Worm (Caenorhabditis elegans) whole organism, L1 larva: Measurements from ENCODE around the gene lips-12.

Experiments used
- C16A3.4 ChIP-seq: fragments of 150-350 bp; optimal IDR thresholded peaks from 2 replicates; lab custom pipeline; 2014; ENCODE audit warnings: missing biosample characterization, missing genetic modification characterization
- Y116A8C.19 ChIP-seq: sonication (generic microtip); optimal IDR thresholded peaks from 2 replicates; lab custom pipeline; 2016; ENCODE audit warnings: missing compliant biosample characterization, missing genetic modification characterization, borderline replicate concordance
- blmp-1 ChIP-seq: fragments of 150-350 bp; optimal IDR thresholded peaks from 2 replicates; lab custom pipeline; 2014; ENCODE audit warnings: missing biosample characterization, missing genetic modification characterization
- ceh-63 ChIP-seq: fragments of 200-800 bp; sonication (Bioruptor generic); optimal IDR thresholded peaks from 2 replicates; lab custom pipeline; 2018; ENCODE audit warnings: mild to moderate bottlenecking, missing genetic modification characterization, missing compliant biosample characterization
- ceh-8 ChIP-seq: fragments of 200-800 bp; sonication (Bioruptor generic); optimal IDR thresholded peaks from 2 replicates; lab custom pipeline; 2018; ENCODE audit warnings: mild to moderate bottlenecking, missing genetic modification characterization, moderate library complexity, missing compliant biosample characterization
- ces-1 ChIP-seq: fragments of 150-350 bp; optimal IDR thresholded peaks from 2 replicates; lab custom pipeline; 2014; ENCODE audit warnings: missing biosample characterization, missing genetic modification reagents, missing genetic modification characterization
- dpl-1 ChIP-seq, 3 experiments: fragments of 150-350 bp in 2 of 3; sonication (generic microtip) in 1 of 3; optimal IDR thresholded peaks; 2 replicates each; lab custom pipeline; 2014 to 2017; ENCODE audit warnings: missing biosample characterization in 3 of 3, missing genetic modification characterization in 3 of 3, missing genetic modification reagents in 3 of 3
- dsc-1 ChIP-seq: sonication (generic microtip); optimal IDR thresholded peaks from 2 replicates; lab custom pipeline; 2016; ENCODE audit warnings: mild to moderate bottlenecking, missing genetic modification characterization, missing compliant biosample characterization
- efl-1 ChIP-seq, 4 experiments: fragments of 150-350 bp; optimal IDR thresholded peaks in 3 of 4; peaks in 1 of 4; 1 replicate in 1 of 4; 2 replicates in 3 of 4; lab custom pipeline; 2014; ENCODE audit warnings: missing biosample characterization in 2 of 4, missing genetic modification characterization in 2 of 4, missing genetic modification reagents in 2 of 4
- egl-27 ChIP-seq, 2 experiments: fragments of 150-350 bp in 1 of 2; sonication (generic microtip); optimal IDR thresholded peaks; 3 replicates each; lab custom pipeline; 2017 to 2018; ENCODE audit warnings: missing biosample characterization in 2 of 2, missing genetic modification characterization in 2 of 2, missing genetic modification reagents in 2 of 2
- elt-2 ChIP-seq: sonication (generic microtip); optimal IDR thresholded peaks from 2 replicates; lab custom pipeline; 2016; ENCODE audit warnings: missing genetic modification characterization, mild to moderate bottlenecking, inconsistent platforms, missing compliant biosample characterization, missing genetic modification reagents
- elt-3 ChIP-seq, 6 experiments: fragments of 150-350 bp in 1 of 6; sonication (generic microtip); optimal IDR thresholded peaks; 2 replicates each; lab custom pipeline; 2017 to 2018; ENCODE audit warnings: missing biosample characterization in 6 of 6, missing genetic modification characterization in 6 of 6, inconsistent platforms in 1 of 6
- ets-5 ChIP-seq: fragments of 200-800 bp; sonication (Bioruptor generic); IDR thresholded peaks from 2 replicates; pipeline ENCODE4 v1.3.6; 2022; ENCODE audit warnings: missing genetic modification characterization, missing compliant biosample characterization
- fkh-10 ChIP-seq: sonication (generic microtip); optimal IDR thresholded peaks from 2 replicates; lab custom pipeline; 2017; ENCODE audit warnings: missing biosample characterization, missing genetic modification reagents, missing genetic modification characterization
- fos-1 ChIP-seq: fragments of 150-350 bp; optimal IDR thresholded peaks from 2 replicates; lab custom pipeline; 2014; ENCODE audit warnings: missing biosample characterization, missing genetic modification characterization
- grh-1 ChIP-seq: fragments of 200-800 bp; sonication (Bioruptor generic); IDR thresholded peaks from 2 replicates; pipeline ENCODE4 v1.3.6; 2022; ENCODE audit warnings: missing genetic modification reagents, missing genetic modification characterization, missing compliant biosample characterization
- irx-1 ChIP-seq: sonication (generic microtip); optimal IDR thresholded peaks from 2 replicates; lab custom pipeline; 2016; ENCODE audit warnings: missing genetic modification characterization, missing compliant biosample characterization
- jun-1 ChIP-seq: fragments of 150-350 bp; optimal IDR thresholded peaks from 2 replicates; lab custom pipeline; 2014; ENCODE audit warnings: missing biosample characterization, missing genetic modification reagents, missing genetic modification characterization
- lin-13 ChIP-seq: fragments of 150-350 bp; optimal IDR thresholded peaks from 2 replicates; lab custom pipeline; 2014; ENCODE audit warnings: missing biosample characterization, missing genetic modification reagents, missing genetic modification characterization
- lin-14 ChIP-seq: fragments of 200-800 bp; sonication (Bioruptor generic); optimal IDR thresholded peaks from 2 replicates; lab custom pipeline; 2018; ENCODE audit warnings: mild to moderate bottlenecking, missing genetic modification characterization, moderate library complexity, missing compliant biosample characterization
- lin-15B ChIP-seq: fragments of 150-350 bp; sonication (generic microtip); optimal IDR thresholded peaks from 3 replicates; lab custom pipeline; 2014; ENCODE audit warnings: missing biosample characterization, missing genetic modification characterization
- lir-3 ChIP-seq: sonication (generic microtip); optimal IDR thresholded peaks from 2 replicates; lab custom pipeline; 2016; ENCODE audit warnings: mild to moderate bottlenecking, missing genetic modification characterization, moderate library complexity, missing compliant biosample characterization; ENCODE audit not compliant: poor library complexity
- lsy-2 ChIP-seq, 2 experiments: fragments of 150-350 bp; optimal IDR thresholded peaks; 2 replicates each; lab custom pipeline; 2014; ENCODE audit warnings: missing biosample characterization in 2 of 2, missing genetic modification characterization in 2 of 2
- mab-9 ChIP-seq: fragments of 200-800 bp; sonication (Bioruptor generic); IDR thresholded peaks from 2 replicates; pipeline ENCODE4 v1.3.6; 2022; ENCODE audit warnings: missing genetic modification reagents, missing genetic modification characterization, missing compliant biosample characterization
- nhr-11 ChIP-seq: fragments of 150-350 bp; optimal IDR thresholded peaks from 2 replicates; lab custom pipeline; 2014; ENCODE audit warnings: missing biosample characterization, missing genetic modification characterization
- nhr-20 ChIP-seq: sonication (generic microtip); optimal IDR thresholded peaks from 2 replicates; lab custom pipeline; 2016; ENCODE audit warnings: mild to moderate bottlenecking, missing genetic modification characterization, missing compliant biosample characterization
- nhr-237 ChIP-seq: fragments of 150-350 bp; optimal IDR thresholded peaks from 2 replicates; lab custom pipeline; 2014; ENCODE audit warnings: missing biosample characterization, missing genetic modification characterization
- nhr-71 ChIP-seq: sonication (generic microtip); optimal IDR thresholded peaks from 2 replicates; lab custom pipeline; 2016; ENCODE audit warnings: mild to moderate bottlenecking, missing genetic modification characterization, moderate library complexity, missing compliant biosample characterization
- nhr-77 ChIP-seq: fragments of 150-350 bp; optimal IDR thresholded peaks from 2 replicates; lab custom pipeline; 2014; ENCODE audit warnings: missing biosample characterization, missing genetic modification characterization
- nhr-85 ChIP-seq: sonication (generic microtip); peaks from one replicate; lab custom pipeline; 2016; ENCODE audit warnings: missing genetic modification characterization, inconsistent platforms, missing compliant biosample characterization
- nhr-90 ChIP-seq: sonication (generic microtip); optimal IDR thresholded peaks from 2 replicates; lab custom pipeline; 2016; ENCODE audit warnings: mild to moderate bottlenecking, missing genetic modification characterization, missing compliant biosample characterization; ENCODE audit not compliant: poor library complexity
- pqm-1 ChIP-seq: sonication (generic microtip); optimal IDR thresholded peaks from 3 replicates; lab custom pipeline; 2017; ENCODE audit warnings: missing biosample characterization, missing genetic modification characterization
- skn-1 ChIP-seq: fragments of 150-350 bp; optimal IDR thresholded peaks from 2 replicates; lab custom pipeline; 2014; ENCODE audit warnings: missing biosample characterization, missing genetic modification characterization
- snu-23 ChIP-seq: sonication (generic microtip); optimal IDR thresholded peaks from 2 replicates; lab custom pipeline; 2016; ENCODE audit warnings: missing genetic modification characterization, missing compliant biosample characterization
- sptf-1 ChIP-seq: fragments of 150-350 bp; optimal IDR thresholded peaks from 2 replicates; lab custom pipeline; 2014; ENCODE audit warnings: missing biosample characterization, missing genetic modification characterization
- sup-37 ChIP-seq: fragments of 200-800 bp; sonication (Bioruptor generic); optimal IDR thresholded peaks from 2 replicates; lab custom pipeline; 2018; ENCODE audit warnings: mild to moderate bottlenecking, missing genetic modification characterization, missing compliant biosample characterization
- tbx-2 ChIP-seq: sonication (generic microtip); optimal IDR thresholded peaks from 2 replicates; lab custom pipeline; 2016; ENCODE audit warnings: missing genetic modification characterization, missing compliant biosample characterization
- unc-62 ChIP-seq: fragments of 150-350 bp; optimal IDR thresholded peaks from 2 replicates; lab custom pipeline; 2014; ENCODE audit warnings: missing biosample characterization, missing genetic modification reagents, missing genetic modification characterization
- unc-86 ChIP-seq: sonication (generic microtip); optimal IDR thresholded peaks from 2 replicates; lab custom pipeline; 2016; ENCODE audit warnings: missing genetic modification characterization, missing compliant biosample characterization
- vab-15 ChIP-seq: sonication (generic microtip); optimal IDR thresholded peaks from 2 replicates; lab custom pipeline; 2017; ENCODE audit warnings: missing genotype, mild to moderate bottlenecking, missing genetic modification characterization, missing compliant biosample characterization
- zip-4 ChIP-seq: fragments of 200-800 bp; sonication (Bioruptor generic); optimal IDR thresholded peaks from 2 replicates; lab custom pipeline; 2018; ENCODE audit warnings: mild to moderate bottlenecking, missing genetic modification characterization, moderate library complexity, missing compliant biosample characterization
- ztf-11 ChIP-seq, 2 experiments: sonication (generic microtip); optimal IDR thresholded peaks; 2 replicates each; lab custom pipeline; 2016 to 2017; ENCODE audit warnings: missing genetic modification characterization in 2 of 2, missing biosample characterization in 1 of 2, missing compliant biosample characterization in 1 of 2
- ztf-4 ChIP-seq: fragments of 150-350 bp; optimal IDR thresholded peaks from 2 replicates; lab custom pipeline; 2014; ENCODE audit warnings: missing biosample characterization, missing genetic modification characterization

lips-12 gene

DNA sequence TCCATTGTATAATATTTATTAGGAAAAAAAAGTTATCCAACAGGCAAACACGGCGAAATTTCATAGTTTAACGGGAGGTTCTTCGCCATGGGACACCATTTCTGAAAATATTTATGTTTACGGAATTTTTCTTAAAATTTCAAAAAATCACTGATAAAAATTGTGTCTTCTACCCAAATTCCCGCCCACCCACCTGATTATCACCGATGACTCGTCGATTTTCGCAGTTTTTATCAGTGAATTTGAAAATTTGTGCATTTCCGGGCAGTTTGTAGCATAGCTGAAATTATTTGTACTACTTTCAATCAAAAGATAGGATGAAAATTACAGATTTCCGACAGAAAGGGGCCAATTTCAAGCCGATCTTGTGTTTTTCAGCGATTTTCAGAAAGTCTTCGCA is 12.6 kb downstream of the lips-12 start:
- TF ChIP-seq ceh-8 (GFP tag; lab: Kevin White, UChicago) (no peak), vab-15 (tag; lab: Kevin White, UChicago) (no peak), tbx-2 (tag; lab: Kevin White, UChicago) (no peak), lin-15B (tag; lab: Kevin White, UChicago) (no peak), ceh-63 (no peak), nhr-77 (tag; lab: Kevin White, UChicago) (no peak), pqm-1 (tag; lab: Kevin White, UChicago) (peak; percentile 33), sptf-1 (no peak), jun-1 (tag; lab: Kevin White, UChicago) (peak; percentile 12), ztf-11 (tag; optimal IDR thresholded peaks at IDR 0.05; lab: Kevin White, UChicago) (no peak), egl-27 (tag; optimal IDR thresholded peaks at IDR 0.05; lab: Kevin White, UChicago) (no peak), fkh-10 (GFP tag; lab: Kevin White, UChicago) (no peak), ets-5 (no peak), efl-1 (optimal IDR thresholded peaks at IDR 0.05; lab: Kevin White, UChicago) (no peak), efl-1 (GFP tag; optimal IDR thresholded peaks at IDR 0.05 in 1 of 2; lab: Kevin White, UChicago) (peak in 1 of 2 experiments; percentile 56), unc-86 (no peak), mab-9 (GFP tag; lab: Robert Waterston, UW) (no peak), lir-3 (tag; lab: Kevin White, UChicago) (no peak), lin-13 (GFP tag; lab: Kevin White, UChicago) (no peak), nhr-71 (tag; lab: Kevin White, UChicago) (no peak), elt-2 (peak; percentile 94)

- no peak for TF ChIP-seq zip-4 (GFP tag; lab: Kevin White, UChicago)
- TF ChIP-seq ces-1, result no peak
- no peak for TF ChIP-seq unc-62 (GFP tag; lab: Kevin White, UChicago)
- TF ChIP-seq efl-1 (optimal IDR thresholded peaks at IDR 0.05; lab: Kevin White, UChicago), result no peak
- no peak for TF ChIP-seq efl-1 (GFP tag; optimal IDR thresholded peaks at IDR 0.05 in 1 of 2; lab: Kevin White, UChicago)
- TF ChIP-seq elt-3 (tag; optimal IDR thresholded peaks at IDR 0.05; lab: Kevin White, UChicago), result no peak
- TF ChIP-seq nhr-90 (tag; lab: Kevin White, UChicago), result no peak
- TF ChIP-seq dpl-1 (GFP tag; optimal IDR thresholded peaks at IDR 0.05; lab: Kevin White, UChicago), result no peak
- no peak for TF ChIP-seq irx-1 (tag; lab: Kevin White, UChicago)
- TF ChIP-seq, all 84 proteins: peak for 0
Observed at ce11 chrII:1100719-1101118, 13.3 kb downstream of the lips-12 start, which contains the start of gene pho-14. TSS of gene pho-14 (minus strand) at chrII:1100819.

- TF ChIP-seq ceh-8 (GFP tag; lab: Kevin White, UChicago) (no peak), ztf-11 (tag; optimal IDR thresholded peaks at IDR 0.05; lab: Kevin White, UChicago) (no peak), C16A3.4 (tag; lab: Kevin White, UChicago) (no peak), unc-62 (GFP tag; lab: Kevin White, UChicago) (no peak), lin-15B (tag; lab: Kevin White, UChicago) (no peak), dsc-1 (no peak), Y116A8C.19 (tag; lab: Kevin White, UChicago) (no peak)
Observed at ce11 chrII:1091706-1092105, 22.3 kb downstream of the lips-12 start, which contains the start of gene snf-3. TSS of gene snf-3 (plus strand) at chrII:1092006.

ce11 chrII:1090743-1091142 is 23.3 kb downstream of the lips-12 start:
- TF ChIP-seq efl-1 (optimal IDR thresholded peaks at IDR 0.05; lab: Kevin White, UChicago) (no peak), efl-1 (GFP tag; optimal IDR thresholded peaks at IDR 0.05 in 1 of 2; lab: Kevin White, UChicago) (no peak), snu-23 (GFP tag; lab: Kevin White, UChicago) (peak; percentile 37), elt-3 (tag; optimal IDR thresholded peaks at IDR 0.05; lab: Kevin White, UChicago) (peak in 2 of 6 experiments; percentile 8 to 16), skn-1 (tag; lab: Kevin White, UChicago) (peak; percentile 26), dpl-1 (GFP tag; optimal IDR thresholded peaks at IDR 0.05; lab: Kevin White, UChicago) (no peak), C16A3.4 (tag; lab: Kevin White, UChicago) (no peak), lir-3 (tag; lab: Kevin White, UChicago) (no peak), fos-1 (tag; lab: Kevin White, UChicago) (no peak), lin-15B (tag; lab: Kevin White, UChicago) (no peak), nhr-85 (peak; percentile 88), zip-4 (GFP tag; lab: Kevin White, UChicago) (no peak), nhr-11 (no peak), sup-37 (no peak), lsy-2 (tag; optimal IDR thresholded peaks at IDR 0.05; lab: Kevin White, UChicago) (peak in 1 of 2 experiments; percentile 4), pqm-1 (tag; lab: Kevin White, UChicago) (no peak), blmp-1 (tag; lab: Kevin White, UChicago) (peak; percentile 68), Y116A8C.19 (tag; lab: Kevin White, UChicago) (no peak), fkh-10 (GFP tag; lab: Kevin White, UChicago) (no peak), lin-13 (GFP tag; lab: Kevin White, UChicago) (peak; percentile 15), lin-14 (GFP tag; lab: Kevin White, UChicago) (peak; percentile 70), vab-15 (tag; lab: Kevin White, UChicago) (peak; percentile 53), nhr-237 (no peak), ztf-4 (tag; lab: Kevin White, UChicago) (no peak), grh-1 (GFP tag; lab: Robert Waterston, UW) (peak; percentile 63), nhr-20 (tag; lab: Kevin White, UChicago) (peak; percentile 23)
